Worm (Caenorhabditis elegans): ENCODE measurements around the gene srw-123.

DNA sequence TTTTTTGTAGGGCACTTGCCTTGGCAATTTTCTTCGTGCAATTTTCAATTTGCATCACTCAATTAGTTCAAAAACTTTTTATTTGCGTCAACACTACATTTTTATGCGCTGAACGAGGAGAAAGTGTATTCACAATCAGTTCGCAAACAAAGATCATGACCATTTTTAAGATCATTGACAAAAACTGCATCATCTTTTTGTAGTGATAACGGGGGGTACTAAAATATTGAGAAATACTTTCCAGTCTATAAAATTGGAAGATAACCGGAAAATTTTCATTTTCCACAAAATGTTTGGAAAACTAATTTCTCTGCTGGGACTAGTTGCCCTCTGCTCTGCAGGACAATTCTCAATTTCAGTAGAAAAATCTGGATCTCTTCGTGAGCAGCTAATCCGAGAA is 49.1 kb upstream of the srw-123 start, which contains the start of gene asp-8:
- TF ChIP-seq nhr-28 (tag; optimal IDR thresholded peaks at IDR 0.05), result no peak
- no peak for TF ChIP-seq lin-15B (tag; optimal IDR thresholded peaks at IDR 0.05)
- no peak for TF ChIP-seq swsn-7 (tag; optimal IDR thresholded peaks at IDR 0.05)
- TF ChIP-seq xbp-1 (tag; optimal IDR thresholded peaks at IDR 0.05), result no peak
- no peak for TF ChIP-seq unc-62 (GFP tag; optimal IDR thresholded peaks at IDR 0.05)
- TF ChIP-seq zag-1 (tag; optimal IDR thresholded peaks at IDR 0.05), result no peak
- no peak for TF ChIP-seq ceh-82 (tag; optimal IDR thresholded peaks at IDR 0.05)
- TF ChIP-seq ama-1 (optimal IDR thresholded peaks at IDR 0.05), result no peak
- TF ChIP-seq F16B12.6 (tag; optimal IDR thresholded peaks at IDR 0.05), result no peak

Measured in whole organism, L1 larva.